Fruit fly (Drosophila melanogaster): Measurements from ENCODE around the gene CG14621.

CG14621 gene

dm6 chrX:22477689-22478590, 33.9 kb downstream of the CG14621 start (continued):
- TF ChIP-seq CG10209 (GFP tag; optimal IDR thresholded peaks at IDR 0.05) (no peak), z (GFP tag; IDR thresholded peaks at IDR 0.05) (no peak), CG9727 (GFP tag; optimal IDR thresholded peaks at IDR 0.05) (no peak), CG7556 (GFP tag; optimal IDR thresholded peaks at IDR 0.05) (no peak), shn (GFP tag; optimal IDR thresholded peaks at IDR 0.05) (no peak), CG9609 (GFP tag; optimal IDR thresholded peaks at IDR 0.05) (no peak), sens-2 (GFP tag; IDR thresholded peaks at IDR 0.05) (no peak), CG12219 (GFP tag; optimal IDR thresholded peaks at IDR 0.05) (no peak), CG10565 (GFP tag; optimal IDR thresholded peaks at IDR 0.05) (no peak), Pdp1 (GFP tag; optimal IDR thresholded peaks at IDR 0.05) (no peak), CG3995 (GFP tag; optimal IDR thresholded peaks at IDR 0.05) (no peak), Fer3 (tag; optimal IDR thresholded peaks at IDR 0.05) (no peak), Rfx (GFP tag; IDR thresholded peaks at IDR 0.05) (peak; percentile 11; the same call in 1 of the 2 replicates), Rx (GFP tag; IDR thresholded peaks at IDR 0.05) (no peak), jing (GFP tag; optimal IDR thresholded peaks at IDR 0.05) (no peak), h (optimal IDR thresholded peaks at IDR 0.05) (no peak), cas (GFP tag; IDR thresholded peaks at IDR 0.05) (no peak), CG12299 (tag; optimal IDR thresholded peaks at IDR 0.05) (no peak), Dip2 (GFP tag; IDR thresholded peaks at IDR 0.05) (no peak), abd-A (tag; optimal IDR thresholded peaks at IDR 0.05) (no peak), bab2 (GFP tag; optimal IDR thresholded peaks at IDR 0.05) (no peak), fu2 (GFP tag; optimal IDR thresholded peaks at IDR 0.05) (no peak), Sin3A (optimal IDR thresholded peaks at IDR 0.05) (no peak), CG7745 (tag; optimal IDR thresholded peaks at IDR 0.05) (no peak), CG33213 (GFP tag; optimal IDR thresholded peaks at IDR 0.05) (no peak), nerfin-2 (GFP tag; IDR thresholded peaks at IDR 0.05; ENCODE audit: partially characterized antibody) (no peak), CG11695 (GFP tag; IDR thresholded peaks at IDR 0.05) (peak; percentile 73), CG30403 (GFP tag; optimal IDR thresholded peaks at IDR 0.05) (no peak), esg (GFP tag; conservative IDR thresholded peaks at IDR 0.05) (no peak), grau (tag; optimal IDR thresholded peaks at IDR 0.05) (peak; percentile 64), ham (GFP tag; IDR thresholded peaks at IDR 0.05) (no peak), dysf (GFP tag; IDR thresholded peaks at IDR 0.05) (no peak), CG16779 (GFP tag; IDR thresholded peaks at IDR 0.05) (no peak), CG10462 (GFP tag; optimal IDR thresholded peaks at IDR 0.05) (no peak), CG6654 (GFP tag; optimal IDR thresholded peaks at IDR 0.05) (no peak), CG7786 (GFP tag; optimal IDR thresholded peaks at IDR 0.05) (no peak), slou (GFP tag; optimal IDR thresholded peaks at IDR 0.05) (no peak), ttk (GFP tag; IDR thresholded peaks at IDR 0.05) (no peak), sc (optimal IDR thresholded peaks at IDR 0.05) (no peak), sc (GFP tag; optimal IDR thresholded peaks at IDR 0.05) (no peak), Opbp (GFP tag; IDR thresholded peaks at IDR 0.05; ENCODE audit: partially characterized antibody) (no peak), row (GFP tag; IDR thresholded peaks at IDR 0.05) (peak; percentile 23; the same call in 1 of the 3 replicates), Bgb (GFP tag; IDR thresholded peaks at IDR 0.05; ENCODE audit: partially characterized antibody) (0 out of 2 replicates have a peak, but pooled peaks have one; percentile 10), pnt (GFP tag; optimal IDR thresholded peaks at IDR 0.05) (no peak), Dad (GFP tag; optimal IDR thresholded peaks at IDR 0.05) (no peak), CG17359 (tag; optimal IDR thresholded peaks at IDR 0.05) (peak; percentile 4), Antp (GFP tag; optimal IDR thresholded peaks at IDR 0.05) (no peak), peb (GFP tag; IDR thresholded peaks at IDR 0.05) (no peak), CG2199 (GFP tag; IDR thresholded peaks at IDR 0.05) (no peak), odd (GFP tag; optimal IDR thresholded peaks at IDR 0.05) (no peak), klu (GFP tag; IDR thresholded peaks at IDR 0.05) (no peak)
